Fruit fly (Drosophila melanogaster) whole organism, wandering third instar larva: ENCODE data around the gene CG15597.

ENCODE experiments used
- Abd-B ChIP-seq: fragments of >200 bp; optimal IDR thresholded peaks from 2 replicates; lab custom pipeline; 2017; ENCODE audit warnings: missing biosample characterization, missing genetic modification characterization
- Dfd ChIP-seq: fragments of >200 bp; optimal IDR thresholded peaks from 2 replicates; lab custom pipeline; 2017; ENCODE audit warnings: missing biosample characterization, missing genetic modification characterization
- HLH106 ChIP-seq: fragments of 200-800 bp; optimal IDR thresholded peaks from 3 replicates; lab custom pipeline; 2019; ENCODE audit warnings: missing biosample characterization, mild to moderate bottlenecking, missing genetic modification characterization, moderate library complexity
- Sp1 ChIP-seq: fragments of 200-800 bp; sonication (Bioruptor generic); optimal IDR thresholded peaks from 3 replicates; lab custom pipeline; 2019; ENCODE audit warnings: missing biosample characterization, mild to moderate bottlenecking, missing genetic modification characterization, moderate library complexity
- Vsx2 ChIP-seq: fragments of 200-300, 225-300 bp; sonication (Bioruptor generic); optimal IDR thresholded peaks from 2 replicates; lab custom pipeline; 2018; ENCODE audit warnings: missing biosample characterization, missing genetic modification characterization; ENCODE audit not compliant: partially characterized antibody
- br ChIP-seq: fragments of 200-800 bp; sonication (Bioruptor generic); optimal IDR thresholded peaks from 2 replicates; lab custom pipeline; 2016; ENCODE audit warnings: missing biosample characterization, missing genetic modification characterization
- fru ChIP-seq: fragments of 200-800 bp; sonication (Bioruptor generic); optimal IDR thresholded peaks from 3 replicates; lab custom pipeline; 2016; ENCODE audit warnings: missing biosample characterization, mild to moderate bottlenecking, missing genetic modification characterization
- psq ChIP-seq: fragments of 200-800 bp; sonication (Bioruptor generic); optimal IDR thresholded peaks from 3 replicates; lab custom pipeline; 2017; ENCODE audit warnings: missing biosample characterization, mild to moderate bottlenecking, missing genetic modification characterization, moderate library complexity
- rgr ChIP-seq: fragments of 200-800 bp; sonication (Bioruptor generic); optimal IDR thresholded peaks from 3 replicates; lab custom pipeline; 2016; ENCODE audit warnings: missing biosample characterization, mild to moderate bottlenecking, missing genetic modification characterization

DNA sequence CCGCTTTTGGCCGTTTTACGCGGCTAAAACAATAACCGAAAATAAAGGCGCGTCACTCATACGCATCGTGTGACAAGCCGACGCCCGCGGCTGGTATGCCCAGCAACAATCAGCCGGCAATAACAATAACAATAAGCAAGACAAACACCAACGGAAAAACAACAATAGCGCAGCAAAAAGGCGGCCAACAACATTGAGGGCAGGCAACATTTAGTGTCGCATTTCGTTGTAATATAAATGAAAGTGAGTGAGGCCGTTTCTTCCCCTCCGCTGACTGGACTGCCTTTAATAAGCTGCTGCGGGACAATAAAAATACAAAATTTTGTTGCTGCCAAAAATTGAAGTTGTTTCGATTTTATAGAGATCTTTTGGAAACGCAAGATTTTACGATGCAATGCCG, 12.2 kb upstream of the CG15597 start:
- no peak for TF ChIP-seq rgr (GFP tag; lab: Kevin White, UChicago)
- TF ChIP-seq Vsx2 (GFP tag; lab: Kevin White, UChicago) = no peak
- no peak for TF ChIP-seq Abd-B
- no peak for TF ChIP-seq fru (GFP tag; lab: Kevin White, UChicago)
- no peak for TF ChIP-seq HLH106 (tag; lab: Kevin White, UChicago)
- TF ChIP-seq Sp1 = no peak
- TF ChIP-seq br (GFP tag; lab: Kevin White, UChicago) = no peak
- TF ChIP-seq Dfd = no peak
- no peak for TF ChIP-seq psq
